Fruit fly (Drosophila melanogaster): ENCODE results near the gene Uch.

Gene Uch

dm6 chr2L:2189100-2189499, 24.9 kb downstream of the Uch start (continued):
- no peak for TF ChIP-seq CG10543 (GFP tag; optimal IDR thresholded peaks at IDR 0.05)
- peak; percentile 55 for TF ChIP-seq repo (GFP tag; optimal IDR thresholded peaks at IDR 0.05)
- TF ChIP-seq Dad (GFP tag; optimal IDR thresholded peaks at IDR 0.05): peak; percentile 39
- TF ChIP-seq gcm (GFP tag; optimal IDR thresholded peaks at IDR 0.05): peak; percentile 74
- TF ChIP-seq CG2116 (GFP tag; optimal IDR thresholded peaks at IDR 0.05): peak; percentile 21
- peak; percentile 57 for TF ChIP-seq Camta (GFP tag; optimal IDR thresholded peaks at IDR 0.05)
- TF ChIP-seq CG6254 (GFP tag; optimal IDR thresholded peaks at IDR 0.05): peak; percentile 72
- TF ChIP-seq CG4404 (GFP tag; IDR thresholded peaks at IDR 0.05): peak; percentile 64; the same call in 1 of the 2 replicates
- no peak for TF ChIP-seq eve (GFP tag; optimal IDR thresholded peaks at IDR 0.05)
- TF ChIP-seq Xbp1 (GFP tag; optimal IDR thresholded peaks at IDR 0.05): peak; percentile 67
- TF ChIP-seq Ada2b (GFP tag; IDR thresholded peaks at IDR 0.05): peak; percentile 14; the same call in 1 of the 2 replicates
- peak; percentile 66 for TF ChIP-seq Ptx1 (GFP tag; IDR thresholded peaks at IDR 0.05)
- no peak for TF ChIP-seq cwo (GFP tag; optimal IDR thresholded peaks at IDR 0.05)
- TF ChIP-seq H15 (GFP tag; IDR thresholded peaks at IDR 0.05): peak; percentile 72
- peak; percentile 47; the same call in 1 of the 2 replicates for TF ChIP-seq CG1024 (GFP tag; IDR thresholded peaks at IDR 0.05)
- TF ChIP-seq HHEX (GFP tag; optimal IDR thresholded peaks at IDR 0.05): peak; percentile 27
- peak; percentile 91 for TF ChIP-seq CG10979 (tag; optimal IDR thresholded peaks at IDR 0.05)
- peak; percentile 79 for TF ChIP-seq sisA (GFP tag; IDR thresholded peaks at IDR 0.05)
- peak; percentile 59 for TF ChIP-seq slp2 (GFP tag; optimal IDR thresholded peaks at IDR 0.05)
- peak; percentile 65 for TF ChIP-seq Oli (tag; optimal IDR thresholded peaks at IDR 0.05)
- TF ChIP-seq CG13424 (tag; optimal IDR thresholded peaks at IDR 0.05): peak; percentile 62
- peak in 1 of 2 experiments; percentile 94 for TF ChIP-seq bsh (GFP tag; optimal IDR thresholded peaks at IDR 0.05)
- peak; percentile 67 for TF ChIP-seq Side (GFP tag; optimal IDR thresholded peaks at IDR 0.05)
- peak; percentile 43; the same call in 1 of the 2 replicates for TF ChIP-seq onecut (GFP tag; IDR thresholded peaks at IDR 0.05)
- TF ChIP-seq CG17361 (GFP tag; IDR thresholded peaks at IDR 0.05): peak; percentile 62; the same call in 2 of the 3 replicates
- peak; percentile 49; the same call in 1 of the 2 replicates for TF ChIP-seq ro (GFP tag; IDR thresholded peaks at IDR 0.05)
- peak; percentile 56 for TF ChIP-seq dmrt99B (tag; optimal IDR thresholded peaks at IDR 0.05)
- peak; percentile 32 for TF ChIP-seq kah (GFP tag; optimal IDR thresholded peaks at IDR 0.05)
- peak; percentile 47 for TF ChIP-seq CG11398 (GFP tag; optimal IDR thresholded peaks at IDR 0.05)
- TF ChIP-seq CG13287 (GFP tag; IDR thresholded peaks at IDR 0.05; ENCODE audit: partially characterized antibody): no peak
- TF ChIP-seq tgo (GFP tag; IDR thresholded peaks at IDR 0.05): peak; percentile 35; the same call in 1 of the 3 replicates
- TF ChIP-seq CG18011 (GFP tag; optimal IDR thresholded peaks at IDR 0.05): no peak
- no peak for TF ChIP-seq CkIIα-i1 (GFP tag; IDR thresholded peaks at IDR 0.05)
- TF ChIP-seq crc (GFP tag; optimal IDR thresholded peaks at IDR 0.05): peak; percentile 6
- TF ChIP-seq Max (GFP tag; optimal IDR thresholded peaks at IDR 0.05): peak; percentile 35
- 0 out of 3 replicates have a peak, but pooled peaks have one; percentile 45 for TF ChIP-seq CG11695 (GFP tag; IDR thresholded peaks at IDR 0.05)
- peak; percentile 84 for TF ChIP-seq tin (GFP tag; optimal IDR thresholded peaks at IDR 0.05)
- peak; percentile 83 for TF ChIP-seq CG15601 (tag; optimal IDR thresholded peaks at IDR 0.05)
- peak; percentile 90 for TF ChIP-seq CG18262 (tag; optimal IDR thresholded peaks at IDR 0.05)
- TF ChIP-seq chif (GFP tag; optimal IDR thresholded peaks at IDR 0.05): peak; percentile 50 to 89
- TF ChIP-seq Mes4 (GFP tag; optimal IDR thresholded peaks at IDR 0.05): peak; percentile 75
- TF ChIP-seq CG14050 (GFP tag; IDR thresholded peaks at IDR 0.05): peak; percentile 21; the same call in 1 of the 3 replicates
- TF ChIP-seq CG6654 (GFP tag; optimal IDR thresholded peaks at IDR 0.05): peak; percentile 28
- TF ChIP-seq ERR (GFP tag; optimal IDR thresholded peaks at IDR 0.05): no peak
- 0 out of 2 replicates have a peak, but pooled peaks have one; percentile 28 for TF ChIP-seq CG11696 (GFP tag; IDR thresholded peaks at IDR 0.05)
- TF ChIP-seq NC2β (GFP tag; optimal IDR thresholded peaks at IDR 0.05): peak; percentile 81
- TF ChIP-seq CG16815 (GFP tag; optimal IDR thresholded peaks at IDR 0.05): peak; percentile 72
- TF ChIP-seq CG6689 (GFP tag; IDR thresholded peaks at IDR 0.05): peak; percentile 78
- peak; percentile 65 for TF ChIP-seq CG5245 (GFP tag; optimal IDR thresholded peaks at IDR 0.05)
- TF ChIP-seq PHDP (tag; optimal IDR thresholded peaks at IDR 0.05): peak; percentile 36
